Worm (Caenorhabditis elegans): ENCODE measurements around the gene F38E11.6.

DNA sequence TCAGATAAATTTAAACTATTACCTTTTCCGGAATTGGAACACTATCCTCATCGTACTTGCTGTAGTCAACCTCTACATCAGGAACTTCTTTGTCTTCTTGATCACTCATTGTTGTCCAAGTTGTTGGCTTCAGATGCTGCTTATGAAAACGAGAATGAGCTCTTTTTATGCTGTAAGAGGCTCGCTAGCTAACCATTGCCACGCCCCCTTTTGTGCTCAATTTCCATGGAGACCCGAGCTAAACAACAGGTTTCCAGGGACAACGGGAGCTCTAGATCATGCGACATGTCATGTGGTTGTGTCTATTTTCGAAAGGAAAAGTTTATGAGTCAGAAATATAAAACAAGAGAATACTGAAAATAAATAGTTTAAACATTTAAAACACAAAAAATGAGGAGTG, 43.1 kb upstream of the F38E11.6 start, which contains the start of gene C33A12.4:
- TF ChIP-seq cog-1 (tag; optimal IDR thresholded peaks at IDR 0.05), result no peak
- no peak for TF ChIP-seq ref-1 (GFP tag; conservative IDR thresholded peaks at IDR 0.05)
- no peak for TF ChIP-seq tab-1 (GFP tag; IDR thresholded peaks at IDR 0.05)
- TF ChIP-seq flt-1 (GFP tag; IDR thresholded peaks at IDR 0.05), result no peak
- TF ChIP-seq ztf-29 (GFP tag; IDR thresholded peaks at IDR 0.05), result no peak
- TF ChIP-seq med-1 (GFP tag; optimal IDR thresholded peaks at IDR 0.05; ENCODE audit: insufficient read depth), result no peak
- no peak for TF ChIP-seq ztf-23 (GFP tag; IDR thresholded peaks at IDR 0.05)
- no peak for TF ChIP-seq klf-2 (GFP tag; conservative IDR thresholded peaks at IDR 0.05)
- TF ChIP-seq T22C8.4 (GFP tag; IDR thresholded peaks at IDR 0.05), result no peak
